Fruit fly (Drosophila melanogaster) whole organism, wandering third instar larva: ENCODE measurements around the gene Grip128.
A peak's percentile ranks its signal among the peaks of the same experiment; 100 is the strongest.

Experiments
- Abd-B ChIP-seq: fragments of >200 bp; optimal IDR thresholded peaks from 2 replicates; lab custom pipeline; 2017; ENCODE audit warnings: missing biosample characterization, missing genetic modification characterization
- HLH106 ChIP-seq: fragments of 200-800 bp; optimal IDR thresholded peaks from 3 replicates; lab custom pipeline; 2019; ENCODE audit warnings: missing biosample characterization, mild to moderate bottlenecking, missing genetic modification characterization, moderate library complexity
- Hnf4 ChIP-seq: fragments of 200-800 bp; sonication (Bioruptor generic); optimal IDR thresholded peaks from 2 replicates; lab custom pipeline; 2016; ENCODE audit warnings: missing biosample characterization, mild to moderate bottlenecking, missing genetic modification characterization
- Jra ChIP-seq: sonication (Bioruptor generic); optimal IDR thresholded peaks from 2 replicates; lab custom pipeline; 2016; ENCODE audit warnings: missing biosample characterization, missing genetic modification characterization
- Mio ChIP-seq: sonication (Bioruptor generic); optimal IDR thresholded peaks from 2 replicates; lab custom pipeline; 2016; ENCODE audit warnings: missing biosample characterization, missing genetic modification characterization
- Myc ChIP-seq: fragments of >200 bp; optimal IDR thresholded peaks from 2 replicates; lab custom pipeline; 2017
- Sp1 ChIP-seq: fragments of 200-800 bp; sonication (Bioruptor generic); optimal IDR thresholded peaks from 3 replicates; lab custom pipeline; 2019; ENCODE audit warnings: missing biosample characterization, mild to moderate bottlenecking, missing genetic modification characterization, moderate library complexity
- br ChIP-seq: fragments of 200-800 bp; sonication (Bioruptor generic); optimal IDR thresholded peaks from 2 replicates; lab custom pipeline; 2016; ENCODE audit warnings: missing biosample characterization, missing genetic modification characterization
- dl ChIP-seq, 2 experiments: fragments of 175-275, 200-275 bp in 1 of 2; fragments of 200-275 bp in 1 of 2; sonication (Bioruptor generic); optimal IDR thresholded peaks; lab custom pipeline; 2018; ENCODE audit warnings: mild to moderate bottlenecking in 2 of 2, missing biosample characterization in 2 of 2, missing genetic modification characterization in 2 of 2, moderate library complexity in 2 of 2; ENCODE audit not compliant: partially characterized antibody in 2 of 2, insufficient read depth in 1 of 2
- psq ChIP-seq: fragments of 200-800 bp; sonication (Bioruptor generic); optimal IDR thresholded peaks from 3 replicates; lab custom pipeline; 2017; ENCODE audit warnings: missing biosample characterization, mild to moderate bottlenecking, missing genetic modification characterization, moderate library complexity
- tai ChIP-seq: sonication (Bioruptor generic); optimal IDR thresholded peaks from 2 replicates; lab custom pipeline; 2016; ENCODE audit warnings: missing biosample characterization, missing genetic modification characterization

DNA sequence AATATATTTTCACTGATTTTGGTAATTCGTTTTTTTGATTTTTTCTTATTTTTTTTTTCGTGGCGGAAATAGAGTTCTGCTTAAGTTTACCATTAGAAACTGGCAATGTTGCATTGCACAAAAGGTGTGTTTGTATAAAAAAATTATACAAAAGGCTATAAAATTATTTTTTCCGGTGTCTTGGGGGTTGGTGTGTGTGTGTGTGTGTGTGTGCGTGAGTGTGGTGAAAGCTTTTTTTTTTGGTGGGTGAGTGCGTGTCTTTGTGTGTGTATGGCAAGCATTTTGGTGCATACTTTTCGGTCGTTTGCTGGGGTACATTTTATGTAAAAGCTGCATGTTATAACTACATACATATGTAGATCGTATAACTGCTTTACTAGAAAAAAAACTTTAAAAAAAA, 39.5 kb upstream of the Grip128 start:
- peak; percentile 35 for TF ChIP-seq br (GFP tag; lab: Kevin White, UChicago)
- TF ChIP-seq Hnf4 (GFP tag; lab: Kevin White, UChicago), result no peak
- TF ChIP-seq Mio (GFP tag; lab: Kevin White, UChicago), result no peak
- peak; percentile 0 for TF ChIP-seq Sp1 (GFP tag; lab: Kevin White, UChicago)
- TF ChIP-seq tai (GFP tag; lab: Kevin White, UChicago), result no peak
- TF ChIP-seq HLH106 (tag; lab: Kevin White, UChicago), result no peak
- no peak for TF ChIP-seq dl (GFP tag; optimal IDR thresholded peaks at IDR 0.05; lab: Kevin White, UChicago; ENCODE audit: insufficient read depth in 1 of 2, partially characterized antibody in 2 of 2)
- peak; percentile 48 for TF ChIP-seq psq (GFP tag; lab: Kevin White, UChicago)
- no peak for TF ChIP-seq Jra
- TF ChIP-seq Myc (lab: Kevin White, UChicago), result peak; percentile 22
- TF ChIP-seq Abd-B (GFP tag; lab: Kevin White, UChicago), result no peak
